Worm (Caenorhabditis elegans) whole organism, mixed stage, embryonic: ENCODE data around the gene C23H3.9.

Experiments
- elt-3 ChIP-seq: fragments of 150-350 bp; optimal IDR thresholded peaks from 2 replicates; lab custom pipeline; 2014; ENCODE audit warnings: missing biosample characterization, missing genetic modification characterization
- nhr-28 ChIP-seq: fragments of 150-350 bp; optimal IDR thresholded peaks from 2 replicates; lab custom pipeline; 2014; ENCODE audit warnings: missing biosample characterization, missing genetic modification characterization
- snpc-4 ChIP-seq: fragments of 150-350 bp; optimal IDR thresholded peaks from 2 replicates; lab custom pipeline; 2014; ENCODE audit warnings: missing biosample characterization, missing genetic modification characterization

DNA sequence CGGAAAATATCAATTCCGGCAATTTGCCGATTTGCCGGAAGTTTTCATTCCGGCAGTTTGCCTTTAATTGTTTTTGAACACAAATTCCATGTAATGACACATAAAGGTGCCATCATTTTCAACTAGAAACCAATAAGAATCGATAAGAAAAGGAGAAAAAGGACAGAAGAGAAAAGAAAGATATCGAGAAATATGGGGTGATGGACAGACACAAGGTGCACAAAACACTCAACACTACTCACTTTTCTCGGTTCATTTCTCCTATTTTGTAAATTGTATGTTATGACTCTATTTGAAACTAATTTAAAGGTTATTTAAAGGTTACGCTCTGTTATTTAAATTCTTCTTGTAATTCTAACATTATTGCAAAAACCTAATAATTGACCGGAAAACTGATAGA, 28.2 kb downstream of the C23H3.9 start:
- no peak for TF ChIP-seq elt-3 (tag; lab: Kevin White, UChicago)
- no peak for TF ChIP-seq snpc-4 (tag; lab: Kevin White, UChicago)
- no peak for TF ChIP-seq nhr-28 (tag; lab: Kevin White, UChicago)
